Worm (Caenorhabditis elegans) whole organism, mixed stage, embryonic: ENCODE results near the gene F47B8.3.

ENCODE experiments used
- blmp-1 ChIP-seq: fragments of 150-350 bp; optimal IDR thresholded peaks from 2 replicates; lab custom pipeline; 2014; ENCODE audit warnings: missing biosample characterization, missing genetic modification characterization
- ces-1 ChIP-seq: fragments of 150-350 bp; optimal IDR thresholded peaks from 2 replicates; lab custom pipeline; 2014; ENCODE audit warnings: missing biosample characterization, missing genetic modification reagents, missing genetic modification characterization
- elt-1 ChIP-seq: sonication (generic microtip); optimal IDR thresholded peaks from 2 replicates; lab custom pipeline; 2017; ENCODE audit warnings: missing genetic modification characterization, mild to moderate bottlenecking, missing compliant biosample characterization, antibody characterized with exemption, moderate library complexity, borderline replicate concordance; ENCODE audit not compliant: insufficient read depth
- lin-13 ChIP-seq: fragments of 150-350 bp; optimal IDR thresholded peaks from 2 replicates; lab custom pipeline; 2014; ENCODE audit warnings: missing biosample characterization, missing genetic modification characterization
- lsy-2 ChIP-seq: fragments of 150-350 bp; optimal IDR thresholded peaks from 2 replicates; lab custom pipeline; 2014; ENCODE audit warnings: missing biosample characterization, missing genetic modification characterization
- nhr-237 ChIP-seq: fragments of 150-350 bp; optimal IDR thresholded peaks from 2 replicates; lab custom pipeline; 2014; ENCODE audit warnings: missing biosample characterization, missing genetic modification characterization
- pha-4 ChIP-seq: fragments of 150-350 bp; optimal IDR thresholded peaks from 2 replicates; lab custom pipeline; 2018; ENCODE audit warnings: missing biosample characterization, missing genetic modification reagents, missing genetic modification characterization
- snpc-4 ChIP-seq: fragments of 150-350 bp; optimal IDR thresholded peaks from 2 replicates; lab custom pipeline; 2014; ENCODE audit warnings: missing biosample characterization, missing genetic modification characterization
- unc-39 ChIP-seq: fragments of 150-350 bp; optimal IDR thresholded peaks from 2 replicates; lab custom pipeline; 2014; ENCODE audit warnings: missing biosample characterization, missing genetic modification characterization
- unc-62 ChIP-seq: fragments of 150-350 bp; optimal IDR thresholded peaks from 2 replicates; lab custom pipeline; 2014; ENCODE audit warnings: missing biosample characterization, missing genetic modification reagents, missing genetic modification characterization
- ztf-11 ChIP-seq: fragments of 150-350 bp; optimal IDR thresholded peaks from 2 replicates; lab custom pipeline; 2014; ENCODE audit warnings: missing biosample characterization, missing genetic modification characterization

- TF ChIP-seq unc-62 (GFP tag; lab: Kevin White, UChicago): no peak
- no peak for TF ChIP-seq elt-1 (tag; lab: Kevin White, UChicago)
- no peak for TF ChIP-seq lsy-2 (tag; lab: Kevin White, UChicago)
- TF ChIP-seq ces-1 (GFP tag; lab: Kevin White, UChicago): no peak
- no peak for TF ChIP-seq blmp-1 (tag; lab: Kevin White, UChicago)
- TF ChIP-seq pha-4 (tag; lab: Kevin White, UChicago): no peak
- TF ChIP-seq nhr-237 (tag; lab: Kevin White, UChicago): no peak
- TF ChIP-seq snpc-4: no peak
- no peak for TF ChIP-seq ztf-11 (tag; lab: Kevin White, UChicago)
- no peak for TF ChIP-seq lin-13 (tag; lab: Kevin White, UChicago)
- no peak for TF ChIP-seq unc-39 (tag; lab: Kevin White, UChicago)
These were observed 29.2 kb upstream of the F47B8.3 start for ce11 chrV:14352032-14352431.
